Worm (Caenorhabditis elegans) whole organism, mixed stage, embryonic: ENCODE measurements around the gene T28F12.1.

Source experiments
- M03D4.4 ChIP-seq: sonication (generic microtip); optimal IDR thresholded peaks from 2 replicates; lab custom pipeline; 2017; ENCODE audit warnings: mild to moderate bottlenecking, missing genetic modification characterization, missing compliant biosample characterization
- bed-3 ChIP-seq: fragments of 200-800 bp; sonication (Bioruptor generic); optimal IDR thresholded peaks from 3 replicates; lab custom pipeline; 2018; ENCODE audit warnings: mild to moderate bottlenecking, missing genetic modification characterization, moderate library complexity, missing compliant biosample characterization
- blmp-1 ChIP-seq: fragments of 150-350 bp; optimal IDR thresholded peaks from 2 replicates; lab custom pipeline; 2014; ENCODE audit warnings: missing biosample characterization, missing genetic modification characterization
- ceh-39 ChIP-seq: fragments of 150-350 bp; optimal IDR thresholded peaks from 2 replicates; lab custom pipeline; 2014; ENCODE audit warnings: missing biosample characterization, missing genetic modification characterization
- ceh-83 ChIP-seq: fragments of 200-800 bp; sonication (Bioruptor generic); optimal IDR thresholded peaks from 2 replicates; lab custom pipeline; 2018; ENCODE audit warnings: mild to moderate bottlenecking, missing genetic modification characterization, missing compliant biosample characterization
- ces-1 ChIP-seq: fragments of 150-350 bp; optimal IDR thresholded peaks from 2 replicates; lab custom pipeline; 2014; ENCODE audit warnings: missing biosample characterization, missing genetic modification reagents, missing genetic modification characterization
- cnd-1 ChIP-seq: fragments of 200-800 bp; sonication (Bioruptor generic); optimal IDR thresholded peaks from 2 replicates; lab custom pipeline; 2018; ENCODE audit warnings: mild to moderate bottlenecking, missing genetic modification characterization, missing compliant biosample characterization
- drap-1 ChIP-seq: fragments of 200-800 bp; sonication (Bioruptor generic); optimal IDR thresholded peaks from 3 replicates; lab custom pipeline; 2018; ENCODE audit warnings: mild to moderate bottlenecking, missing genetic modification characterization, missing compliant biosample characterization
- elt-1 ChIP-seq: sonication (generic microtip); optimal IDR thresholded peaks from 2 replicates; lab custom pipeline; 2017; ENCODE audit warnings: missing genetic modification characterization, mild to moderate bottlenecking, missing compliant biosample characterization, antibody characterized with exemption, moderate library complexity, borderline replicate concordance; ENCODE audit not compliant: insufficient read depth
- elt-3 ChIP-seq: fragments of 150-350 bp; optimal IDR thresholded peaks from 2 replicates; lab custom pipeline; 2014; ENCODE audit warnings: missing biosample characterization, missing genetic modification characterization
- hlh-1 ChIP-seq: fragments of 150-350 bp; optimal IDR thresholded peaks from 2 replicates; lab custom pipeline; 2014; ENCODE audit warnings: missing biosample characterization, missing genetic modification reagents, missing genetic modification characterization
- lin-13 ChIP-seq: fragments of 150-350 bp; optimal IDR thresholded peaks from 2 replicates; lab custom pipeline; 2014; ENCODE audit warnings: missing biosample characterization, missing genetic modification characterization
- lin-32 ChIP-seq: fragments of 200-800 bp; sonication (Bioruptor generic); optimal IDR thresholded peaks from 2 replicates; lab custom pipeline; 2018; ENCODE audit warnings: mild to moderate bottlenecking, missing genetic modification characterization, missing compliant biosample characterization
- lsy-2 ChIP-seq: fragments of 150-350 bp; optimal IDR thresholded peaks from 2 replicates; lab custom pipeline; 2014; ENCODE audit warnings: missing biosample characterization, missing genetic modification characterization
- mep-1 ChIP-seq: fragments of 150-350 bp; optimal IDR thresholded peaks from 2 replicates; lab custom pipeline; 2017; ENCODE audit warnings: missing biosample characterization, missing genetic modification reagents, missing genetic modification characterization, inconsistent platforms
- nhr-12 ChIP-seq: fragments of 150-350 bp; optimal IDR thresholded peaks from 2 replicates; lab custom pipeline; 2014; ENCODE audit warnings: missing biosample characterization, missing genetic modification characterization
- nhr-2 ChIP-seq: fragments of 150-350 bp; optimal IDR thresholded peaks from 2 replicates; lab custom pipeline; 2014; ENCODE audit warnings: missing biosample characterization, missing genetic modification characterization
- nhr-237 ChIP-seq: fragments of 150-350 bp; optimal IDR thresholded peaks from 2 replicates; lab custom pipeline; 2014; ENCODE audit warnings: missing biosample characterization, missing genetic modification characterization
- nhr-76 ChIP-seq: sonication (generic microtip); optimal IDR thresholded peaks from 2 replicates; lab custom pipeline; 2017; ENCODE audit warnings: missing biosample characterization, missing genetic modification characterization
- pha-4 ChIP-seq: fragments of 150-350 bp; optimal IDR thresholded peaks from 2 replicates; lab custom pipeline; 2018; ENCODE audit warnings: missing biosample characterization, missing genetic modification reagents, missing genetic modification characterization
- sem-2 ChIP-seq: fragments of 200-800 bp; sonication (Bioruptor generic); optimal IDR thresholded peaks from 2 replicates; lab custom pipeline; 2018; ENCODE audit warnings: mild to moderate bottlenecking, missing genetic modification characterization, missing compliant biosample characterization
- snpc-4 ChIP-seq: fragments of 150-350 bp; optimal IDR thresholded peaks from 2 replicates; lab custom pipeline; 2014; ENCODE audit warnings: missing biosample characterization, missing genetic modification characterization
- sptf-1 ChIP-seq: sonication (generic microtip); optimal IDR thresholded peaks from 2 replicates; lab custom pipeline; 2017; ENCODE audit warnings: mild to moderate bottlenecking, missing genetic modification characterization, moderate library complexity, missing compliant biosample characterization
- unc-120 ChIP-seq: sonication (generic microtip); optimal IDR thresholded peaks from 2 replicates; lab custom pipeline; 2017; ENCODE audit warnings: missing genetic modification characterization, missing compliant biosample characterization; ENCODE audit not compliant: poor library complexity, severe bottlenecking
- unc-39 ChIP-seq: fragments of 150-350 bp; optimal IDR thresholded peaks from 2 replicates; lab custom pipeline; 2014; ENCODE audit warnings: missing biosample characterization, missing genetic modification characterization
- unc-62 ChIP-seq: fragments of 150-350 bp; optimal IDR thresholded peaks from 2 replicates; lab custom pipeline; 2014; ENCODE audit warnings: missing biosample characterization, missing genetic modification reagents, missing genetic modification characterization
- zip-8 ChIP-seq: fragments of 150-350 bp; optimal IDR thresholded peaks from 2 replicates; lab custom pipeline; 2014; ENCODE audit warnings: missing biosample characterization, missing genetic modification characterization

The T28F12.1 gene

ce11 chrV:4504445-4504844 is 8.4 kb upstream of the T28F12.1 start:
- no peak for TF ChIP-seq blmp-1 (tag; lab: Kevin White, UChicago)
- TF ChIP-seq nhr-76: no peak
- TF ChIP-seq nhr-237 (tag; lab: Kevin White, UChicago): no peak
- no peak for TF ChIP-seq unc-120 (tag; lab: Kevin White, UChicago)
- TF ChIP-seq unc-62 (GFP tag; lab: Kevin White, UChicago): no peak
- no peak for TF ChIP-seq lin-32 (GFP tag; lab: Kevin White, UChicago)
- TF ChIP-seq ceh-39 (tag; lab: Kevin White, UChicago): no peak
- TF ChIP-seq ces-1 (GFP tag; lab: Kevin White, UChicago): no peak
- no peak for TF ChIP-seq lin-13 (tag; lab: Kevin White, UChicago)
- no peak for TF ChIP-seq ceh-83 (GFP tag; lab: Kevin White, UChicago)
- TF ChIP-seq sem-2 (GFP tag; lab: Kevin White, UChicago): no peak
- TF ChIP-seq mep-1 (tag; lab: Kevin White, UChicago): no peak
- TF ChIP-seq unc-39 (tag; lab: Kevin White, UChicago): no peak
- TF ChIP-seq snpc-4: no peak

- TF ChIP-seq nhr-76 (no peak), M03D4.4 (tag; lab: Kevin White, UChicago) (no peak), nhr-237 (tag; lab: Kevin White, UChicago) (no peak), ces-1 (GFP tag; lab: Kevin White, UChicago) (no peak), elt-3 (tag; lab: Kevin White, UChicago) (no peak), sptf-1 (no peak), pha-4 (no peak), bed-3 (no peak), ceh-39 (tag; lab: Kevin White, UChicago) (no peak), lin-32 (GFP tag; lab: Kevin White, UChicago) (no peak), lsy-2 (tag; lab: Kevin White, UChicago) (no peak), unc-39 (tag; lab: Kevin White, UChicago) (no peak), unc-62 (GFP tag; lab: Kevin White, UChicago) (no peak), snpc-4 (no peak)
Observed at ce11 chrV:4505000-4505399, 7.8 kb upstream of the T28F12.1 start.

ce11 chrV:4505408-4506270 is 7.2 kb upstream of the T28F12.1 start:
- TF ChIP-seq blmp-1 (tag; lab: Kevin White, UChicago): peak; percentile 13
- no peak for TF ChIP-seq lsy-2 (tag; lab: Kevin White, UChicago)
- TF ChIP-seq nhr-2 (tag; lab: Kevin White, UChicago): peak; percentile 36
- peak; percentile 0 for TF ChIP-seq M03D4.4 (tag; lab: Kevin White, UChicago)
- peak; percentile 37 for TF ChIP-seq unc-62 (GFP tag; lab: Kevin White, UChicago)
- TF ChIP-seq zip-8 (tag; lab: Kevin White, UChicago): peak; percentile 85
- TF ChIP-seq unc-120 (tag; lab: Kevin White, UChicago): no peak
- peak; percentile 59 for TF ChIP-seq hlh-1 (tag; lab: Kevin White, UChicago)
- no peak for TF ChIP-seq cnd-1 (tag; lab: Kevin White, UChicago)
- peak; percentile 16 for TF ChIP-seq elt-1 (tag; lab: Kevin White, UChicago)
- TF ChIP-seq, all 35 proteins: peak for 7

ce11 chrV:4506681-4507080 is 6.2 kb upstream of the T28F12.1 start:
- TF ChIP-seq nhr-2 (tag; lab: Kevin White, UChicago) (peak; percentile 65), unc-62 (GFP tag; lab: Kevin White, UChicago) (peak; percentile 99), elt-3 (tag; lab: Kevin White, UChicago) (no peak), lin-32 (GFP tag; lab: Kevin White, UChicago) (peak; percentile 80)

ce11 chrV:4507129-4507528 is 5.7 kb upstream of the T28F12.1 start:
- TF ChIP-seq unc-62 (GFP tag; lab: Kevin White, UChicago): peak; percentile 92
- no peak for TF ChIP-seq blmp-1 (tag; lab: Kevin White, UChicago)
- no peak for TF ChIP-seq nhr-12
- TF ChIP-seq ceh-83 (GFP tag; lab: Kevin White, UChicago): peak; percentile 67
- TF ChIP-seq drap-1 (GFP tag; lab: Kevin White, UChicago): no peak
- no peak for TF ChIP-seq nhr-2 (tag; lab: Kevin White, UChicago)
- peak; percentile 15 for TF ChIP-seq hlh-1 (tag; lab: Kevin White, UChicago)
- TF ChIP-seq, all 35 proteins: peak for 3
